Fruit fly (Drosophila melanogaster): Measurements from ENCODE around the gene mfr.

DNA sequence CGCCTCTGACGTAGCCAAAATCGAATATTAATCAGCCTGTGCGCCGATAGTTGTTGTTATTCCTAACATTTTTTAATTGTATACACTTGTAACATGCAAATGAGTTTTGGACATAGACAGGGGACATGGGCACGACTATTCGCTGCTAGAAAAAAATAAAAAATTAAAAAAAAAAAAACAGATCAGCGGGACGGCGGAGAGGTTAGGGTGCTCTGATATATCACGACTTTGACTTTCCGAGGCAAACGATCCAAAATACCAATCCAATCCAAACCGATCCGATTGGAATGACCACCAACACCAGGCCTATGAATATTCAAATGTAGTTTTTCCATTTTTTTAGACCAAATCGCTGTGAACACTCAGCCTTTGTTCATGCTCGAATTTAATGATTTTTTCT is 51.7 kb downstream of the mfr start:
- no peak for TF ChIP-seq Mnt (GFP tag; optimal IDR thresholded peaks at IDR 0.05)
- TF ChIP-seq pad (GFP tag; optimal IDR thresholded peaks at IDR 0.05): no peak
- no peak for TF ChIP-seq CG12768 (GFP tag; optimal IDR thresholded peaks at IDR 0.05)
- no peak for TF ChIP-seq cnc (optimal IDR thresholded peaks at IDR 0.05)
- TF ChIP-seq CG14711 (tag; optimal IDR thresholded peaks at IDR 0.05): no peak
- TF ChIP-seq CG11617 (GFP tag; optimal IDR thresholded peaks at IDR 0.05): no peak
- TF ChIP-seq CG7101 (tag; optimal IDR thresholded peaks at IDR 0.05): no peak
- no peak for TF ChIP-seq toe (GFP tag; optimal IDR thresholded peaks at IDR 0.05)
